Fruit fly (Drosophila melanogaster) whole organism, embryonic: ENCODE measurements around the gene CG16972.

Source experiments
- Atf6 ChIP-seq: fragments of 200-800 bp; sonication (Bioruptor generic); IDR thresholded peaks from 2 replicates; pipeline ENCODE4 v1.3.6; 2022; ENCODE audit warnings: missing biosample characterization, missing genetic modification characterization
- BEAF-32 ChIP-seq: fragments of 200-800 bp; sonication (Bioruptor generic); optimal IDR thresholded peaks from 3 replicates; lab custom pipeline; 2017; ENCODE audit warnings: missing biosample characterization, missing genetic modification characterization, mild to moderate bottlenecking, moderate library complexity, missing genetic modification reagents
- CG10267 ChIP-seq: fragments of 200-800 bp; sonication (Bioruptor generic); optimal IDR thresholded peaks from 2 replicates; lab custom pipeline; 2018; ENCODE audit warnings: missing biosample characterization, mild to moderate bottlenecking, missing genetic modification characterization, moderate library complexity
- CG12104 ChIP-seq: fragments of 200-800 bp; sonication (Bioruptor generic); optimal IDR thresholded peaks from 3 replicates; lab custom pipeline; 2016; ENCODE audit warnings: missing biosample characterization, missing genetic modification characterization
- CG14710 ChIP-seq: fragments of 200-800 bp; sonication (Bioruptor generic); optimal IDR thresholded peaks from 3 replicates; lab custom pipeline; 2019; ENCODE audit warnings: missing biosample characterization, mild to moderate bottlenecking, missing genetic modification characterization, moderate library complexity
- CG15269 ChIP-seq: fragments of 200-800 bp; sonication (Bioruptor generic); optimal IDR thresholded peaks from 2 replicates; lab custom pipeline; 2018; ENCODE audit warnings: missing biosample characterization, mild to moderate bottlenecking, missing genetic modification characterization, moderate library complexity
- CG2116 ChIP-seq: fragments of 200-800 bp; sonication (Bioruptor generic); optimal IDR thresholded peaks from 3 replicates; lab custom pipeline; 2018; ENCODE audit warnings: missing biosample characterization, mild to moderate bottlenecking, missing genetic modification characterization
- CG31224 ChIP-seq: fragments of 200-800 bp; sonication (Bioruptor generic); IDR thresholded peaks from 2 replicates; pipeline ENCODE4 v1.3.6; 2022; ENCODE audit warnings: missing biosample characterization, missing genetic modification characterization
- CG34224 ChIP-seq: fragments of 200-800 bp; sonication (Bioruptor generic); IDR thresholded peaks from 3 replicates; pipeline ENCODE4 v1.3.6; 2022; ENCODE audit warnings: missing biosample characterization, missing genetic modification characterization; ENCODE audit not compliant: partially characterized antibody
- CG3995 ChIP-seq: fragments of 200-800 bp; sonication (Bioruptor generic); optimal IDR thresholded peaks from 3 replicates; lab custom pipeline; 2016; ENCODE audit warnings: missing biosample characterization, missing genetic modification characterization
- CG4328 ChIP-seq: fragments of 200-800 bp; sonication (Bioruptor generic); optimal IDR thresholded peaks from 3 replicates; lab custom pipeline; 2017; ENCODE audit warnings: missing biosample characterization, missing genetic modification reagents, missing genetic modification characterization
- CG4730 ChIP-seq: fragments of 200-800 bp; sonication (Bioruptor generic); IDR thresholded peaks from 2 replicates; pipeline ENCODE4 v1.3.6; 2022; ENCODE audit warnings: missing biosample characterization, missing genetic modification characterization
- CG7556 ChIP-seq: fragments of 200-800 bp; sonication (Bioruptor generic); optimal IDR thresholded peaks from 2 replicates; lab custom pipeline; 2017; ENCODE audit warnings: missing biosample characterization, mild to moderate bottlenecking, missing genetic modification characterization
- CG7987 ChIP-seq: fragments of 200-800 bp; sonication (Bioruptor generic); optimal IDR thresholded peaks from 2 replicates; lab custom pipeline; 2018; ENCODE audit warnings: missing biosample characterization, mild to moderate bottlenecking, missing genetic modification characterization, moderate library complexity
- CG8089 ChIP-seq: fragments of 200-800 bp; sonication (Bioruptor generic); optimal IDR thresholded peaks from 3 replicates; lab custom pipeline; 2016; ENCODE audit warnings: missing biosample characterization, missing genetic modification characterization
- CG9727 ChIP-seq: fragments of 200-800 bp; sonication (Bioruptor generic); optimal IDR thresholded peaks from 3 replicates; lab custom pipeline; 2017; ENCODE audit warnings: missing biosample characterization, mild to moderate bottlenecking, missing genetic modification characterization
- CoRest ChIP-seq: fragments of 200-800 bp; sonication (Bioruptor generic); optimal IDR thresholded peaks from 3 replicates; lab custom pipeline; 2018; ENCODE audit warnings: missing biosample characterization, mild to moderate bottlenecking, missing genetic modification characterization, moderate library complexity
- Dp ChIP-seq: fragments of 200-800 bp; sonication (Bioruptor generic); optimal IDR thresholded peaks from 2 replicates; lab custom pipeline; 2018; ENCODE audit warnings: missing biosample characterization, mild to moderate bottlenecking, missing genetic modification characterization, moderate library complexity
- Dref ChIP-seq: fragments of 200-800 bp; sonication (Bioruptor generic); IDR thresholded peaks from 2 replicates; pipeline ENCODE4 v1.3.6; 2022; ENCODE audit warnings: missing biosample characterization, missing genetic modification characterization
- Fer3 ChIP-seq: fragments of 200-800 bp; sonication (Bioruptor generic); optimal IDR thresholded peaks from 2 replicates; lab custom pipeline; 2018; ENCODE audit warnings: missing biosample characterization, mild to moderate bottlenecking, missing genetic modification characterization, moderate library complexity
- HmgZ ChIP-seq: fragments of 200-800 bp; sonication (Bioruptor generic); optimal IDR thresholded peaks from 2 replicates; lab custom pipeline; 2018; ENCODE audit warnings: missing biosample characterization, mild to moderate bottlenecking, missing genetic modification characterization
- Hr3 ChIP-seq: fragments of 200-800 bp; sonication (Bioruptor generic); optimal IDR thresholded peaks from 3 replicates; lab custom pipeline; 2016; ENCODE audit warnings: missing biosample characterization, missing genetic modification characterization
- MBD-R2 ChIP-seq: fragments of 200-800 bp; sonication (Bioruptor generic); IDR thresholded peaks from 2 replicates; pipeline ENCODE4 v1.3.6; 2022; ENCODE audit warnings: missing biosample characterization, missing genetic modification characterization
- Med ChIP-seq: fragments of 200-800 bp; sonication (Bioruptor generic); peaks from one replicate; lab custom pipeline; 2016; ENCODE audit warnings: missing biosample characterization, missing genetic modification characterization, mild to moderate bottlenecking, inconsistent platforms, moderate library complexity
- Myb ChIP-seq: fragments of 200-800 bp; sonication (Bioruptor generic); optimal IDR thresholded peaks from 2 replicates; lab custom pipeline; 2016; ENCODE audit warnings: missing biosample characterization, missing genetic modification characterization
- YL-1 ChIP-seq: fragments of 200-800 bp; sonication (Bioruptor generic); optimal IDR thresholded peaks from 3 replicates; lab custom pipeline; 2017; ENCODE audit warnings: missing biosample characterization, mild to moderate bottlenecking, missing genetic modification characterization
- ara ChIP-seq: fragments of 200-800 bp; sonication (Bioruptor generic); IDR thresholded peaks from 2 replicates; pipeline ENCODE4 v1.3.6; 2022; ENCODE audit warnings: missing biosample characterization, missing genetic modification characterization
- ash1 ChIP-seq: fragments of 200-800 bp; sonication (Bioruptor generic); optimal IDR thresholded peaks from 2 replicates; lab custom pipeline; 2018; ENCODE audit warnings: missing biosample characterization, mild to moderate bottlenecking, missing genetic modification characterization
- az2 ChIP-seq: fragments of 200-800 bp; sonication (Bioruptor generic); optimal IDR thresholded peaks from 3 replicates; lab custom pipeline; 2016; ENCODE audit warnings: missing biosample characterization, missing genetic modification characterization
- cad ChIP-seq: fragments of >200 bp; optimal IDR thresholded peaks from 2 replicates; lab custom pipeline; 2017; ENCODE audit warnings: missing biosample characterization, missing genetic modification characterization
- crol ChIP-seq: fragments of 200-800 bp; sonication (Bioruptor generic); IDR thresholded peaks from 2 replicates; pipeline ENCODE4 v1.3.6; 2022; ENCODE audit warnings: missing biosample characterization, missing genetic modification characterization
- fru ChIP-seq: fragments of >200 bp; optimal IDR thresholded peaks from 2 replicates; lab custom pipeline; 2017
- gcm ChIP-seq: fragments of 200-800 bp; sonication (Bioruptor generic); optimal IDR thresholded peaks from 2 replicates; lab custom pipeline; 2019; ENCODE audit warnings: missing biosample characterization, mild to moderate bottlenecking, missing genetic modification characterization, moderate library complexity
- gcm2 ChIP-seq: fragments of 200-800 bp; sonication (Bioruptor generic); optimal IDR thresholded peaks from 2 replicates; lab custom pipeline; 2016; ENCODE audit warnings: missing biosample characterization, missing genetic modification characterization
- hth ChIP-seq: fragments of >200 bp; optimal IDR thresholded peaks from 2 replicates; lab custom pipeline; 2017; ENCODE audit warnings: inconsistent platforms
- lab ChIP-seq: fragments of 200-800 bp; sonication (Bioruptor generic); optimal IDR thresholded peaks from 3 replicates; lab custom pipeline; 2017; ENCODE audit warnings: missing biosample characterization, missing genetic modification characterization, mild to moderate bottlenecking, moderate library complexity, missing genetic modification reagents
- org-1 ChIP-seq: fragments of 200-800 bp; sonication (Bioruptor generic); optimal IDR thresholded peaks from 2 replicates; lab custom pipeline; 2017; ENCODE audit warnings: missing biosample characterization, missing genetic modification characterization
- pnt ChIP-seq: fragments of 200-800 bp; sonication (Bioruptor generic); optimal IDR thresholded peaks from 3 replicates; lab custom pipeline; 2016; ENCODE audit warnings: missing biosample characterization, missing genetic modification characterization
- pzg ChIP-seq: fragments of 200-800 bp; sonication (Bioruptor generic); optimal IDR thresholded peaks from 3 replicates; lab custom pipeline; 2018; ENCODE audit warnings: missing biosample characterization, mild to moderate bottlenecking, missing genetic modification characterization, moderate library complexity
- ranshi ChIP-seq: fragments of 200-800 bp; sonication (Bioruptor generic); IDR thresholded peaks from 2 replicates; pipeline ENCODE4 v1.3.6; 2022; ENCODE audit warnings: missing biosample characterization, missing genetic modification characterization
- rib ChIP-seq: fragments of 200-800 bp; sonication (Bioruptor generic); IDR thresholded peaks from 2 replicates; pipeline ENCODE4 v1.3.6; 2022; ENCODE audit warnings: missing biosample characterization, missing genetic modification characterization
- shn ChIP-seq: fragments of 200-800 bp; sonication (Bioruptor generic); optimal IDR thresholded peaks from 3 replicates; lab custom pipeline; 2016; ENCODE audit warnings: missing biosample characterization, missing genetic modification characterization
- slou ChIP-seq: fragments of 200-800 bp; sonication (Bioruptor generic); optimal IDR thresholded peaks from 3 replicates; lab custom pipeline; 2016; ENCODE audit warnings: missing biosample characterization, missing genetic modification characterization
- so ChIP-seq: fragments of 200-800 bp; sonication (Bioruptor generic); IDR thresholded peaks from 3 replicates; pipeline ENCODE4 v1.3.6; 2022; ENCODE audit warnings: missing biosample characterization, missing genetic modification characterization
- sr ChIP-seq: fragments of 200-800 bp; sonication (Bioruptor generic); IDR thresholded peaks from 3 replicates; pipeline ENCODE4 v1.3.6; 2022; ENCODE audit warnings: missing biosample characterization, missing genetic modification characterization
- stc ChIP-seq: fragments of 200-800 bp; sonication (Bioruptor generic); IDR thresholded peaks from 2 replicates; pipeline ENCODE4 v1.3.6; 2022; ENCODE audit warnings: missing biosample characterization, missing genetic modification characterization
- stwl ChIP-seq: fragments of 200-800 bp; sonication (Bioruptor generic); optimal IDR thresholded peaks from 3 replicates; lab custom pipeline; 2018; ENCODE audit warnings: missing biosample characterization, mild to moderate bottlenecking, missing genetic modification characterization, moderate library complexity
- trem ChIP-seq: fragments of 200-800 bp; optimal IDR thresholded peaks from 3 replicates; lab custom pipeline; 2019; ENCODE audit warnings: missing biosample characterization, mild to moderate bottlenecking, missing genetic modification characterization, moderate library complexity
- twi ChIP-seq: fragments of 200-800 bp; optimal IDR thresholded peaks from 2 replicates; lab custom pipeline; 2019; ENCODE audit warnings: missing biosample characterization, mild to moderate bottlenecking, missing genetic modification characterization, moderate library complexity
- vfl ChIP-seq: fragments of 200-800 bp; sonication (Bioruptor generic); optimal IDR thresholded peaks from 2 replicates; lab custom pipeline; 2016; ENCODE audit warnings: missing biosample characterization, missing genetic modification characterization

CG16972 gene

DNA sequence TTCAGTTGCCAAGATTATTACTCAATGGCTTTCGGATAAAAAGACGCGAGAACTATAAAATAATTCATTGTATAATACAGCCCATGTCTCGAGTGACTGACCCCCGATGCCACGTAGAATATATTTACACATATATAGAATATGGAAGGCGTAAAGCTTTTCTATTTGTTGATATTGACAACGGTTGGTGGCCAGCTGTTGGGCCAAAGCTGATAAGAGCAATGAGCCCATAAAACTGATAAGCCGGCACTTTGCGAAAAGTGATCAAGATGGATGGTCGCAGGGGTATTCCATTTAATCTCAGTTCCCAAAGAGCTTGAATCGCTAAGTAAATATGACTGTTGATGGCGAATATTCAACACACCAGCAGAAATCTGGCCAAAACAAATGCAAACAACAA lies 12.6 kb downstream of the CG16972 start (continued):
- TF ChIP-seq CG4328 (GFP tag; lab: Kevin White, UChicago) (no peak), gcm2 (GFP tag; lab: Kevin White, UChicago) (no peak), CG4730 (GFP tag; lab: Robert Waterston, UW) (no peak), hth (no peak), ranshi (GFP tag; lab: Robert Waterston, UW) (no peak), fru (lab: Kevin White, UChicago) (no peak), sr (no peak), az2 (GFP tag; lab: Kevin White, UChicago) (no peak), pzg (GFP tag; lab: Kevin White, UChicago) (no peak), CG8089 (GFP tag; lab: Kevin White, UChicago) (no peak), so (GFP tag; lab: Robert Waterston, UW) (0 out of 3 replicates have a peak, but pooled peaks have one; percentile 10), slou (GFP tag; lab: Kevin White, UChicago) (no peak), lab (GFP tag; lab: Kevin White, UChicago) (peak; percentile 90), stc (GFP tag; lab: Robert Waterston, UW) (no peak), gcm (no peak), ara (GFP tag; lab: Robert Waterston, UW) (no peak), CG9727 (GFP tag; lab: Kevin White, UChicago) (no peak), Atf6 (GFP tag; lab: Robert Waterston, UW) (peak; percentile 43; the same call in 1 of the 2 replicates), CG7556 (GFP tag; lab: Kevin White, UChicago) (no peak), YL-1 (GFP tag; lab: Kevin White, UChicago) (no peak), CG12104 (GFP tag; lab: Kevin White, UChicago) (no peak), Fer3 (tag; lab: Kevin White, UChicago) (no peak), shn (no peak), vfl (GFP tag; lab: Kevin White, UChicago) (no peak), twi (tag; lab: Kevin White, UChicago) (no peak), pnt (no peak), CG7987 (peak; percentile 12), CG31224 (GFP tag; lab: Robert Waterston, UW) (no peak), rib (GFP tag; lab: Robert Waterston, UW) (peak; percentile 76; the same call in 1 of the 2 replicates), CG15269 (tag; lab: Kevin White, UChicago) (no peak), HmgZ (tag; lab: Kevin White, UChicago) (peak; percentile 9), Hr3 (GFP tag; lab: Kevin White, UChicago) (no peak)

DNA sequence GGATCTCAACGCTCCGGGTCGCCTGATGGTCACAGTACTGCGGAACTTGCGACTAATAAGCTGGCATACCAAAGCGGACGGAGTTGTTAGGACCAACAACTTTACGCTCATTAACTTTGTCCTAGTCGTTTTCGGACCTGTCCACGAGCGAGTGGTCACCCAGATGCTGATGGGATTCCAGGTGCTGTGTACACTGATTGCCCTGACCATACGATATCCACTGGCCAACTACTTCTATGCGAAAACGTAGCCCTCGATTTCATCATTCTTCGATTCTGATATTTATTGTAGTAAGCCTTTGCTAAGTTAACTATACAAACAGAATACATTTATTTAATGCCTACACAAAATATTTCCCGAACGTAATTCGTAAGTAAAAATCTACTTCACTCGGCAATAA lies 19.9 kb downstream of the CG16972 start, which contains the start of gene Rsph1:
Gene Rsph1 (plus strand): TSS at position 301 of the 400 bp plus-strand sequence.
- TF ChIP-seq Med (GFP tag; lab: Kevin White, UChicago) (peak; percentile 20), org-1 (GFP tag; lab: Kevin White, UChicago) (no peak), CoRest (no peak)

DNA sequence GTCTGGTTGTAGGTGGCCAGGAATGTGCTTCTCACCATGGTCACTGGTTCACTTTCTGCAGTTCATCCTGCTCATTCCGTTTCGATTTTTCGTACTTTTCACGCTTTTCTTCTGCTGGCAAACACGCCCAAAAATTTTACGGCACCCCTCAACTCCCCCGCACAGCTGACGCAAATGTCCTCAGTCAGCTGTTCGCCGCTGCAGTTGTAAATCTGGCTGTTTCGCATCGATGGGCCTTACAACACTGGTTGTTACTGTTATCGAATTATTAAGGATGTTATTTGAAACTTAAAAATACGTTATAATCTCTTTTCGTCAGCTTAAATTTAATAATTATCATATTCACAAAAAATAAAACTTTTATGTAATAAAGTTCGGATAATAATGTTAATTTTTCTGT lies 20.7 kb downstream of the CG16972 start, which contains the start of gene Mgat3:
Gene Mgat3 (minus strand): TSS at position 182 of the 400 bp plus-strand sequence.
- peak; percentile 35 for TF ChIP-seq YL-1 (GFP tag; lab: Kevin White, UChicago)
- TF ChIP-seq pzg (GFP tag; lab: Kevin White, UChicago), result peak; percentile 34
- TF ChIP-seq CG10267 (tag; lab: Kevin White, UChicago), result peak; percentile 94
- peak; percentile 13 for TF ChIP-seq BEAF-32
- peak; percentile 82 for TF ChIP-seq stwl
- TF ChIP-seq Dp (GFP tag; lab: Kevin White, UChicago), result peak; percentile 1
- peak; percentile 49 for TF ChIP-seq cad (GFP tag; lab: Kevin White, UChicago)
- no peak for TF ChIP-seq ash1 (GFP tag; lab: Kevin White, UChicago)
- TF ChIP-seq trem, result peak; percentile 5
- TF ChIP-seq crol, result peak; percentile 84
- TF ChIP-seq Myb (GFP tag; lab: Kevin White, UChicago), result peak; percentile 41
- peak; percentile 46; the same call in 1 of the 2 replicates for TF ChIP-seq MBD-R2 (GFP tag; lab: Robert Waterston, UW)
- peak; percentile 27 for TF ChIP-seq Med (GFP tag; lab: Kevin White, UChicago)
- peak; percentile 1 for TF ChIP-seq CG3995 (GFP tag; lab: Kevin White, UChicago)
- TF ChIP-seq CG2116 (GFP tag; lab: Kevin White, UChicago), result peak; percentile 55
- TF ChIP-seq Dref (GFP tag; lab: Robert Waterston, UW), result peak; percentile 44
- TF ChIP-seq CG34224 (GFP tag; lab: Robert Waterston, UW), result peak; percentile 48; the same call in 2 of the 3 replicates
- TF ChIP-seq CG14710 (tag; lab: Kevin White, UChicago), result peak; percentile 29
